Worm (Caenorhabditis elegans) whole organism, L4 larva: Measurements from ENCODE around the gene ZC204.13.

Experiments
- ama-1 ChIP-seq: fragments of 150-350 bp; optimal IDR thresholded peaks from 2 replicates; lab custom pipeline; 2014; ENCODE audit warnings: inconsistent platforms, mixed read lengths
- daf-19 ChIP-seq: fragments of 200-800 bp; sonication (Bioruptor generic); conservative IDR thresholded peaks from 2 replicates; pipeline ENCODE4 v1.3.6; 2022; ENCODE audit warnings: missing genetic modification characterization, missing compliant biosample characterization
- egl-43 ChIP-seq: fragments of 200-800 bp; sonication (Bioruptor generic); IDR thresholded peaks from 2 replicates; pipeline ENCODE4 v1.3.6; 2022; ENCODE audit warnings: missing genetic modification reagents, missing genetic modification characterization, missing compliant biosample characterization
- fkh-10 ChIP-seq: fragments of 150-350 bp; optimal IDR thresholded peaks from 2 replicates; lab custom pipeline; 2014; ENCODE audit warnings: missing biosample characterization, missing genetic modification reagents, missing genetic modification characterization
- mdl-1 ChIP-seq, 2 experiments: fragments of 150-350 bp in 1 of 2; sonication (generic microtip) in 1 of 2; optimal IDR thresholded peaks; 2 replicates each; lab custom pipeline; 2014 to 2017; ENCODE audit warnings: missing biosample characterization in 2 of 2, missing genetic modification characterization in 2 of 2
- mxl-2 ChIP-seq: fragments of 200-800 bp; sonication (Bioruptor generic); conservative IDR thresholded peaks from 2 replicates; pipeline ENCODE4 v1.3.6; 2022; ENCODE audit warnings: missing genetic modification reagents, missing genetic modification characterization, missing compliant biosample characterization
- nhr-11 ChIP-seq: fragments of 150-350 bp; optimal IDR thresholded peaks from 2 replicates; lab custom pipeline; 2014; ENCODE audit warnings: missing biosample characterization, missing genetic modification characterization
- nhr-28 ChIP-seq: fragments of 150-350 bp; optimal IDR thresholded peaks from 2 replicates; lab custom pipeline; 2014; ENCODE audit warnings: missing biosample characterization, missing genetic modification characterization
- nhr-48 ChIP-seq: sonication (generic microtip); optimal IDR thresholded peaks from 2 replicates; lab custom pipeline; 2016; ENCODE audit warnings: mild to moderate bottlenecking, missing genetic modification characterization, missing compliant biosample characterization
- pha-4 ChIP-seq, 2 experiments: fragments of 150-350 bp in 1 of 2; fragments of 200-800 bp in 1 of 2; sonication (Bioruptor generic) in 1 of 2; IDR thresholded peaks in 1 of 2; optimal IDR thresholded peaks in 1 of 2; 2 replicates each; pipeline versions ENCODE4 v1.3.6 to Lab custom; 2014 to 2022; ENCODE audit warnings: missing genetic modification characterization in 2 of 2, missing genetic modification reagents in 2 of 2, missing biosample characterization in 1 of 2, missing compliant biosample characterization in 1 of 2
- rbr-2 ChIP-seq: sonication (generic microtip); optimal IDR thresholded peaks from 2 replicates; lab custom pipeline; 2016; ENCODE audit warnings: missing genotype, missing genetic modification characterization, missing compliant biosample characterization
- zag-1 ChIP-seq: fragments of 150-350 bp; optimal IDR thresholded peaks from 2 replicates; lab custom pipeline; 2014; ENCODE audit warnings: missing biosample characterization, missing genetic modification characterization

DNA sequence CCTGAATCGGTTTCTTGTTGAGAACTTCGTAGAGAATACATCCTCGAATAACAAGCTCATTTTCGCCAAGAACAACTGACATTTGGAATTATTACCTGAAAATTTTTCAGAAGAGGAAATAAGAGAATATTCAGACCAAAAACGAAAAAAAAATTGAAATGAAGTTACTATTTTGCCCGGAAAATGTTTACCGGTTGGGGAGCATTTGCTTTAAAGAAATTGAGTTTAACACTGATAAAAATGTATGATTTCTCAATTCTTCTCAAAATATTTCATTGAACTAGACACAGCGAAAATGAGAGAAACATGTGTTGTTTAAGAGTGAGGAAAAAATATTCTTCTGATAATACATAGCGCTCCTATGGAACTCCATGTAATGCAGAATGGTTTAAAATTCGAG lies 44.4 kb downstream of the ZC204.13 start, which contains the start of gene fbxa-165:
- no peak for TF ChIP-seq nhr-28 (tag; lab: Kevin White, UChicago)
- TF ChIP-seq zag-1 = no peak
- TF ChIP-seq mdl-1 (tag; optimal IDR thresholded peaks at IDR 0.05; lab: Kevin White, UChicago) = no peak
- no peak for TF ChIP-seq fkh-10 (GFP tag; lab: Kevin White, UChicago)
- TF ChIP-seq nhr-48 (tag; lab: Kevin White, UChicago) = no peak
- TF ChIP-seq nhr-11 (tag; lab: Kevin White, UChicago) = no peak
- TF ChIP-seq ama-1 (lab: Kevin White, UChicago) = no peak
- TF ChIP-seq daf-19 (GFP tag; lab: Robert Waterston, UW) = no peak
- no peak for TF ChIP-seq egl-43
- TF ChIP-seq pha-4 (GFP tag; IDR thresholded peaks at IDR 0.05; lab: Robert Waterston, UW) = no peak
- no peak for TF ChIP-seq pha-4 (tag; optimal IDR thresholded peaks at IDR 0.05; lab: Kevin White, UChicago)
- no peak for TF ChIP-seq rbr-2 (tag; lab: Kevin White, UChicago)
- no peak for TF ChIP-seq mxl-2 (GFP tag; lab: Robert Waterston, UW)
